Worm (Caenorhabditis elegans): Measurements from ENCODE around the gene lgc-53.

Gene lgc-53

ce11 chrX:16691045-16691444 lies 20.4 kb upstream of the lgc-53 start, which contains the start of gene F22H10.6:
TSS of gene F22H10.6 (minus strand) at chrX:16691336.
- no peak for TF ChIP-seq tag-97 (GFP tag; IDR thresholded peaks at IDR 0.05)
- TF ChIP-seq mep-1 (tag; optimal IDR thresholded peaks at IDR 0.05): no peak
- no peak for TF ChIP-seq lin-1 (GFP tag; IDR thresholded peaks at IDR 0.05)
- TF ChIP-seq nhr-25 (tag; optimal IDR thresholded peaks at IDR 0.05; ENCODE audit: borderline replicate concordance, insufficient read depth): no peak
- no peak for TF ChIP-seq madf-9 (GFP tag; conservative IDR thresholded peaks at IDR 0.05)
- no peak for TF ChIP-seq lir-3 (tag; optimal IDR thresholded peaks at IDR 0.05)
- no peak for TF ChIP-seq mes-2 (tag; optimal IDR thresholded peaks at IDR 0.05; ENCODE audit: poor library complexity, severe bottlenecking)
- no peak for TF ChIP-seq lin-13 (GFP tag; optimal IDR thresholded peaks at IDR 0.05)
- peak; percentile 69; the same call in 1 of the 2 replicates for TF ChIP-seq egl-43 (GFP tag; IDR thresholded peaks at IDR 0.05)
- TF ChIP-seq skn-1 (tag; optimal IDR thresholded peaks at IDR 0.05): no peak
- 0 out of 2 replicates have a peak, but pooled peaks have one; percentile 33 for TF ChIP-seq nhr-42 (GFP tag; IDR thresholded peaks at IDR 0.05)
- no peak for TF ChIP-seq ZK337.2 (GFP tag; IDR thresholded peaks at IDR 0.05)
- TF ChIP-seq pqm-1 (tag; optimal IDR thresholded peaks at IDR 0.05): no peak
- no peak for TF ChIP-seq unc-130 (GFP tag; optimal IDR thresholded peaks at IDR 0.05)
- TF ChIP-seq zip-2 (tag; optimal IDR thresholded peaks at IDR 0.05): no peak
- no peak for TF ChIP-seq cey-2 (tag; optimal IDR thresholded peaks at IDR 0.05; ENCODE audit: borderline replicate concordance, insufficient read depth)
- TF ChIP-seq nhr-41 (GFP tag; IDR thresholded peaks at IDR 0.05): no peak
- TF ChIP-seq lin-38 (GFP tag; IDR thresholded peaks at IDR 0.05): no peak
- no peak for TF ChIP-seq dmd-9 (GFP tag; IDR thresholded peaks at IDR 0.05)
- peak; percentile 27; the same call in 1 of the 2 replicates for TF ChIP-seq vab-7 (GFP tag; IDR thresholded peaks at IDR 0.05)
- TF ChIP-seq set-16 (GFP tag; IDR thresholded peaks at IDR 0.05): peak; percentile 85
- no peak for TF ChIP-seq arid-1 (GFP tag; conservative IDR thresholded peaks at IDR 0.05)
- peak; percentile 55; the same call in 1 of the 2 replicates for TF ChIP-seq D1046.2 (GFP tag; IDR thresholded peaks at IDR 0.05)
- no peak for TF ChIP-seq rbr-2 (tag; optimal IDR thresholded peaks at IDR 0.05)

- TF ChIP-seq pqm-1 (tag; optimal IDR thresholded peaks at IDR 0.05): peak; percentile 11
- TF ChIP-seq nhr-28 (tag; optimal IDR thresholded peaks at IDR 0.05): peak; percentile 0
- peak; percentile 36 for TF ChIP-seq dve-1 (tag; optimal IDR thresholded peaks at IDR 0.05; ENCODE audit: insufficient read depth)
- TF ChIP-seq mxl-2 (GFP tag; conservative IDR thresholded peaks at IDR 0.05): no peak
- TF ChIP-seq nhr-10 (tag; optimal IDR thresholded peaks at IDR 0.05): no peak
- TF ChIP-seq hlh-11 (tag; optimal IDR thresholded peaks at IDR 0.05): peak; percentile 37
- peak; percentile 45 for TF ChIP-seq nhr-102 (tag; optimal IDR thresholded peaks at IDR 0.05)
- no peak for TF ChIP-seq daf-16 (GFP tag; optimal IDR thresholded peaks at IDR 0.05)
- TF ChIP-seq daf-16 (tag; optimal IDR thresholded peaks at IDR 0.05): peak; percentile 71
- peak; percentile 25; the same call in 1 of the 2 replicates for TF ChIP-seq dmd-6 (GFP tag; IDR thresholded peaks at IDR 0.05)
- peak; percentile 49 for TF ChIP-seq ztf-7 (tag; optimal IDR thresholded peaks at IDR 0.05)
- TF ChIP-seq T26A8.4 (GFP tag; IDR thresholded peaks at IDR 0.05): peak; percentile 50; the same call in 1 of the 2 replicates
- TF ChIP-seq php-3 (GFP tag; IDR thresholded peaks at IDR 0.05): no peak
- TF ChIP-seq duxl-1 (tag; optimal IDR thresholded peaks at IDR 0.05; ENCODE audit: poor library complexity): peak; percentile 59
- TF ChIP-seq nhr-77 (tag; optimal IDR thresholded peaks at IDR 0.05): peak; percentile 62
- TF ChIP-seq lim-7 (GFP tag; IDR thresholded peaks at IDR 0.05): no peak
- TF ChIP-seq daf-12 (tag; optimal IDR thresholded peaks at IDR 0.05): no peak
- peak; percentile 58 for TF ChIP-seq mes-2 (tag; optimal IDR thresholded peaks at IDR 0.05; ENCODE audit: poor library complexity, severe bottlenecking)
- peak; percentile 3 for TF ChIP-seq mxl-3 (GFP tag; optimal IDR thresholded peaks at IDR 0.05)
- TF ChIP-seq T20F7.1 (GFP tag; optimal IDR thresholded peaks at IDR 0.05): peak; percentile 6
- no peak for TF ChIP-seq gei-8 (GFP tag; optimal IDR thresholded peaks at IDR 0.05)
- TF ChIP-seq aha-1 (tag): no peak
These were observed 16.3 kb upstream of the lgc-53 start for ce11 chrX:16695184-16695583.
